Worm (Caenorhabditis elegans) whole organism, early embryonic: ENCODE results near the gene uvs-1.

Source experiments
- B0310.2 ChIP-seq: sonication (generic microtip); optimal IDR thresholded peaks from 2 replicates; lab custom pipeline; 2016; ENCODE audit warnings: mild to moderate bottlenecking, missing genetic modification characterization, missing compliant biosample characterization
- F13C5.2 ChIP-seq: sonication (generic microtip); optimal IDR thresholded peaks from 2 replicates; lab custom pipeline; 2017; ENCODE audit warnings: mild to moderate bottlenecking, missing genetic modification characterization, inconsistent platforms, missing compliant biosample characterization
- aly-1 ChIP-seq: sonication (generic microtip); optimal IDR thresholded peaks from 2 replicates; lab custom pipeline; 2016; ENCODE audit warnings: missing genetic modification characterization, missing compliant biosample characterization
- ama-1 ChIP-seq: fragments of 150-350 bp; optimal IDR thresholded peaks from 2 replicates; lab custom pipeline; 2014
- ceh-13 ChIP-seq: fragments of 200-800 bp; sonication (Bioruptor generic); optimal IDR thresholded peaks from 2 replicates; lab custom pipeline; 2018; ENCODE audit warnings: mild to moderate bottlenecking, missing genetic modification characterization, missing compliant biosample characterization
- ceh-36 ChIP-seq: sonication (generic microtip); optimal IDR thresholded peaks from 2 replicates; lab custom pipeline; 2016; ENCODE audit warnings: missing genetic modification characterization, inconsistent platforms, missing compliant biosample characterization
- ets-7 ChIP-seq: sonication (generic microtip); optimal IDR thresholded peaks from 2 replicates; lab custom pipeline; 2016; ENCODE audit warnings: missing genotype, missing genetic modification characterization, missing compliant biosample characterization
- flt-1 ChIP-seq: fragments of 200-800 bp; sonication (Bioruptor generic); IDR thresholded peaks from 2 replicates; pipeline ENCODE4 v1.3.6; 2022; ENCODE audit warnings: missing genetic modification characterization, missing compliant biosample characterization
- hmbx-1 ChIP-seq: sonication (generic microtip); optimal IDR thresholded peaks from 2 replicates; lab custom pipeline; 2016; ENCODE audit warnings: mild to moderate bottlenecking, missing genetic modification characterization, missing compliant biosample characterization
- hmg-4 ChIP-seq: fragments of 200-800 bp; sonication (Bioruptor generic); optimal IDR thresholded peaks from 2 replicates; lab custom pipeline; 2018; ENCODE audit warnings: mild to moderate bottlenecking, missing genetic modification characterization, missing compliant biosample characterization
- hnd-1 ChIP-seq: sonication (generic microtip); optimal IDR thresholded peaks from 2 replicates; lab custom pipeline; 2016; ENCODE audit warnings: missing genetic modification characterization, missing compliant biosample characterization
- pes-1 ChIP-seq: fragments of 200-800 bp; sonication (Bioruptor generic); IDR thresholded peaks from 2 replicates; pipeline ENCODE4 v1.3.6; 2022; ENCODE audit warnings: missing genetic modification reagents, missing genetic modification characterization, missing compliant biosample characterization
- scrt-1 ChIP-seq: fragments of 200-800 bp; sonication (Bioruptor generic); IDR thresholded peaks from 2 replicates; pipeline ENCODE4 v1.3.6; 2022; ENCODE audit warnings: missing genetic modification characterization, missing compliant biosample characterization
- sea-1 ChIP-seq: fragments of 200-800 bp; sonication (Bioruptor generic); conservative IDR thresholded peaks from 2 replicates; pipeline ENCODE4 v1.3.6; 2022; ENCODE audit warnings: missing genetic modification characterization, missing compliant biosample characterization
- tbx-11 ChIP-seq: fragments of 200-800 bp; sonication (Bioruptor generic); IDR thresholded peaks from 2 replicates; pipeline ENCODE4 v1.3.6; 2022; ENCODE audit warnings: missing genetic modification characterization, missing compliant biosample characterization
- tbx-37 ChIP-seq: fragments of 200-800 bp; sonication (Bioruptor generic); conservative IDR thresholded peaks from 2 replicates; pipeline ENCODE4 v1.3.6; 2022; ENCODE audit warnings: missing genetic modification reagents, missing genetic modification characterization, missing compliant biosample characterization
- tra-4 ChIP-seq: sonication (generic microtip); optimal IDR thresholded peaks from 2 replicates; lab custom pipeline; 2017; ENCODE audit warnings: missing genetic modification characterization, missing compliant biosample characterization

Gene uvs-1

ce11 chrV:7819585-7819984, 15.6 kb upstream of the uvs-1 start:
- TF ChIP-seq F13C5.2 (tag; lab: Kevin White, UChicago) (no peak), ceh-36 (tag; lab: Kevin White, UChicago) (no peak), tbx-11 (no peak), B0310.2 (no peak), pes-1 (GFP tag; lab: Robert Waterston, UW) (no peak), hmbx-1 (no peak), scrt-1 (no peak), hnd-1 (tag; lab: Kevin White, UChicago) (no peak)

- TF ChIP-seq tbx-37 (GFP tag; lab: Robert Waterston, UW) (no peak), hmg-4 (GFP tag; lab: Kevin White, UChicago) (no peak), aly-1 (no peak), ceh-36 (tag; lab: Kevin White, UChicago) (no peak), hmbx-1 (no peak), tbx-11 (no peak), flt-1 (no peak), tra-4 (tag; lab: Kevin White, UChicago) (no peak), ceh-13 (no peak), scrt-1 (no peak), F13C5.2 (tag; lab: Kevin White, UChicago) (no peak), ama-1 (no peak), ets-7 (tag; lab: Kevin White, UChicago) (no peak), sea-1 (GFP tag; lab: Robert Waterston, UW) (no peak)
Observed at ce11 chrV:7816486-7816885, 12.5 kb upstream of the uvs-1 start.

ce11 chrV:7814601-7815000, 10.6 kb upstream of the uvs-1 start, which contains the start of gene ZK742.6:
Gene ZK742.6, minus strand, starts transcription at chrV:7814942.
- no peak for TF ChIP-seq flt-1
- TF ChIP-seq pes-1 (GFP tag; lab: Robert Waterston, UW): no peak
- TF ChIP-seq aly-1: no peak
- TF ChIP-seq sea-1 (GFP tag; lab: Robert Waterston, UW): no peak
- no peak for TF ChIP-seq ceh-36 (tag; lab: Kevin White, UChicago)
- no peak for TF ChIP-seq B0310.2
- no peak for TF ChIP-seq scrt-1
- TF ChIP-seq ceh-13: no peak
- no peak for TF ChIP-seq ama-1
- no peak for TF ChIP-seq tra-4 (tag; lab: Kevin White, UChicago)
- no peak for TF ChIP-seq hmbx-1
- no peak for TF ChIP-seq tbx-11
- no peak for TF ChIP-seq hnd-1 (tag; lab: Kevin White, UChicago)
- no peak for TF ChIP-seq F13C5.2 (tag; lab: Kevin White, UChicago)
- no peak for TF ChIP-seq ets-7 (tag; lab: Kevin White, UChicago)
- TF ChIP-seq hmg-4 (GFP tag; lab: Kevin White, UChicago): no peak
- TF ChIP-seq tbx-37 (GFP tag; lab: Robert Waterston, UW): no peak

- TF ChIP-seq sea-1 (GFP tag; lab: Robert Waterston, UW) (no peak), pes-1 (GFP tag; lab: Robert Waterston, UW) (no peak), hmg-4 (GFP tag; lab: Kevin White, UChicago) (no peak), aly-1 (no peak), B0310.2 (no peak)
Observed at ce11 chrV:7811758-7812157, 7.8 kb upstream of the uvs-1 start, which contains the start of gene ZK742.4. Gene ZK742.4, minus strand, starts transcription at chrV:7811792.

ce11 chrV:7810591-7810990, 6.6 kb upstream of the uvs-1 start:
- TF ChIP-seq pes-1 (GFP tag; lab: Robert Waterston, UW) (no peak), ama-1 (no peak), hmg-4 (GFP tag; lab: Kevin White, UChicago) (no peak), ceh-36 (tag; lab: Kevin White, UChicago) (no peak), hnd-1 (tag; lab: Kevin White, UChicago) (no peak), sea-1 (GFP tag; lab: Robert Waterston, UW) (no peak), flt-1 (no peak), B0310.2 (no peak), aly-1 (no peak), tbx-37 (GFP tag; lab: Robert Waterston, UW) (no peak), hmbx-1 (no peak)

- no peak for TF ChIP-seq tra-4 (tag; lab: Kevin White, UChicago)
- TF ChIP-seq F13C5.2 (tag; lab: Kevin White, UChicago): no peak
- no peak for TF ChIP-seq scrt-1
- no peak for TF ChIP-seq ama-1
- no peak for TF ChIP-seq tbx-37 (GFP tag; lab: Robert Waterston, UW)
Observed at ce11 chrV:7809320-7810256, 5.6 kb upstream of the uvs-1 start, which contains the start of gene ZK742.3. Gene ZK742.3, minus strand, starts transcription at chrV:7809912.

ce11 chrV:7808444-7808843, 4.4 kb upstream of the uvs-1 start:
- TF ChIP-seq hmbx-1 (no peak), ama-1 (no peak), tra-4 (tag; lab: Kevin White, UChicago) (no peak), hnd-1 (tag; lab: Kevin White, UChicago) (no peak), aly-1 (no peak), ceh-36 (tag; lab: Kevin White, UChicago) (no peak), sea-1 (GFP tag; lab: Robert Waterston, UW) (no peak), ceh-13 (no peak), hmg-4 (GFP tag; lab: Kevin White, UChicago) (no peak), tbx-11 (no peak), F13C5.2 (tag; lab: Kevin White, UChicago) (no peak), scrt-1 (no peak), B0310.2 (no peak), tbx-37 (GFP tag; lab: Robert Waterston, UW) (no peak), ets-7 (tag; lab: Kevin White, UChicago) (no peak)
